Fruit fly (Drosophila melanogaster) whole organism, embryonic: Measurements from ENCODE around the gene CG9674.

Experiments
- Asciz ChIP-seq: fragments of 200-800 bp; sonication (Bioruptor generic); optimal IDR thresholded peaks from 2 replicates; lab custom pipeline; 2017; ENCODE audit warnings: missing biosample characterization, mild to moderate bottlenecking, missing genetic modification characterization, missing genetic modification reagents
- Awh ChIP-seq: fragments of 200-800 bp; sonication (Bioruptor generic); IDR thresholded peaks from 2 replicates; pipeline ENCODE4, ENCODE4 v1.3.6; 2022; ENCODE audit warnings: missing biosample characterization, missing genetic modification characterization
- BtbVII ChIP-seq: fragments of 200-800 bp; sonication (Bioruptor generic); optimal IDR thresholded peaks from 3 replicates; lab custom pipeline; 2017; ENCODE audit warnings: missing biosample characterization, mild to moderate bottlenecking, missing genetic modification characterization
- CG10543 ChIP-seq: fragments of 200-800 bp; sonication (Bioruptor generic); optimal IDR thresholded peaks from 3 replicates; lab custom pipeline; 2017; ENCODE audit warnings: missing biosample characterization, mild to moderate bottlenecking, missing genetic modification characterization, moderate library complexity
- CG11085 ChIP-seq: fragments of 200-800 bp; sonication (Bioruptor generic); IDR thresholded peaks from 2 replicates; pipeline ENCODE4 v1.3.6; 2022; ENCODE audit warnings: missing biosample characterization, missing genetic modification characterization
- CG11560 ChIP-seq: fragments of 200-800 bp; sonication (Bioruptor generic); IDR thresholded peaks from 3 replicates; pipeline ENCODE4 v1.3.6; 2022; ENCODE audit warnings: missing biosample characterization, missing genetic modification characterization
- CG11696 ChIP-seq: fragments of 200-800 bp; sonication (Bioruptor generic); IDR thresholded peaks from 2 replicates; pipeline ENCODE4 v1.3.6; 2022; ENCODE audit warnings: missing biosample characterization, missing genetic modification characterization
- CG13296 ChIP-seq: fragments of 200-800 bp; sonication (Bioruptor generic); optimal IDR thresholded peaks from 3 replicates; lab custom pipeline; 2018; ENCODE audit warnings: missing biosample characterization, mild to moderate bottlenecking, missing genetic modification characterization
- CG13624 ChIP-seq: fragments of 200-800 bp; sonication (Bioruptor generic); optimal IDR thresholded peaks from 2 replicates; lab custom pipeline; 2016; ENCODE audit warnings: missing biosample characterization, missing genetic modification characterization
- CG1602 ChIP-seq: fragments of 200-800 bp; sonication (Bioruptor generic); optimal IDR thresholded peaks from 3 replicates; lab custom pipeline; 2016; ENCODE audit warnings: missing biosample characterization, missing genetic modification characterization
- CG1792 ChIP-seq: fragments of 200-800 bp; sonication (Bioruptor generic); optimal IDR thresholded peaks from 2 replicates; lab custom pipeline; 2016; ENCODE audit warnings: missing biosample characterization, missing genetic modification characterization
- CG2875 ChIP-seq: fragments of 200-800 bp; sonication (Bioruptor generic); optimal IDR thresholded peaks from 2 replicates; lab custom pipeline; 2017; ENCODE audit warnings: missing biosample characterization, mild to moderate bottlenecking, missing genetic modification characterization, missing genetic modification reagents
- CG3407 ChIP-seq: fragments of 200-800 bp; sonication (Bioruptor generic); optimal IDR thresholded peaks from 2 replicates; lab custom pipeline; 2018; ENCODE audit warnings: missing biosample characterization, mild to moderate bottlenecking, missing genetic modification characterization
- CG4282 ChIP-seq: fragments of 200-800 bp; sonication (Bioruptor generic); optimal IDR thresholded peaks from 2 replicates; lab custom pipeline; 2016; ENCODE audit warnings: missing biosample characterization, missing genetic modification characterization
- CG4617 ChIP-seq: fragments of 200-800 bp; sonication (Bioruptor generic); optimal IDR thresholded peaks from 3 replicates; lab custom pipeline; 2016; ENCODE audit warnings: missing biosample characterization, missing genetic modification characterization, borderline replicate concordance
- CG5953 ChIP-seq: fragments of 200-800 bp; sonication (Bioruptor generic); IDR thresholded peaks from 2 replicates; pipeline ENCODE4 v1.3.6; 2022; ENCODE audit warnings: missing biosample characterization, missing genetic modification characterization
- CG6791 ChIP-seq: fragments of 200-800 bp; sonication (Bioruptor generic); IDR thresholded peaks from 3 replicates; pipeline ENCODE4 v1.3.6; 2022; ENCODE audit warnings: missing biosample characterization, missing genetic modification characterization; ENCODE audit not compliant: partially characterized antibody
- CG7839 ChIP-seq: fragments of 200-800 bp; sonication (Bioruptor generic); optimal IDR thresholded peaks from 3 replicates; lab custom pipeline; 2018; ENCODE audit warnings: missing biosample characterization, mild to moderate bottlenecking, missing genetic modification characterization, moderate library complexity
- CG8281 ChIP-seq: fragments of 200-800 bp; sonication (Bioruptor generic); optimal IDR thresholded peaks from 2 replicates; lab custom pipeline; 2018; ENCODE audit warnings: missing biosample characterization, mild to moderate bottlenecking, missing genetic modification characterization, moderate library complexity
- Camta ChIP-seq: fragments of 200-800 bp; sonication (Bioruptor generic); optimal IDR thresholded peaks from 2 replicates; lab custom pipeline; 2016; ENCODE audit warnings: missing biosample characterization, missing genetic modification characterization
- D19A ChIP-seq: fragments of 200-800 bp; optimal IDR thresholded peaks from 3 replicates; lab custom pipeline; 2019; ENCODE audit warnings: missing biosample characterization, mild to moderate bottlenecking, missing genetic modification characterization, moderate library complexity
- H2.0 ChIP-seq: fragments of 200-800 bp; sonication (Bioruptor generic); IDR thresholded peaks from 2 replicates; pipeline ENCODE4 v1.3.6; 2022; ENCODE audit warnings: missing biosample characterization, missing genetic modification characterization
- Hr51 ChIP-seq, 2 experiments: fragments of 200-800 bp; sonication (Bioruptor generic); optimal IDR thresholded peaks; 2 replicates in 1 of 2; 3 replicates in 1 of 2; lab custom pipeline; 2016 to 2018; ENCODE audit warnings: missing biosample characterization in 2 of 2, missing genetic modification characterization in 2 of 2, mild to moderate bottlenecking in 1 of 2, moderate library complexity in 1 of 2
- Hsf ChIP-seq: fragments of 200-800 bp; sonication (Bioruptor generic); optimal IDR thresholded peaks from 3 replicates; lab custom pipeline; 2016; ENCODE audit warnings: missing biosample characterization, missing genetic modification characterization
- NfI ChIP-seq: fragments of 200-800 bp; sonication (Bioruptor generic); optimal IDR thresholded peaks from 3 replicates; lab custom pipeline; 2018; ENCODE audit warnings: missing biosample characterization, mild to moderate bottlenecking, missing genetic modification characterization, moderate library complexity
- Optix ChIP-seq: fragments of 200-800 bp; sonication (Bioruptor generic); IDR thresholded peaks from 3 replicates; pipeline ENCODE4 v1.3.6; 2022; ENCODE audit warnings: missing biosample characterization, missing genetic modification characterization
- PHDP ChIP-seq: fragments of 200-800 bp; sonication (Bioruptor generic); optimal IDR thresholded peaks from 3 replicates; lab custom pipeline; 2018; ENCODE audit warnings: missing biosample characterization, mild to moderate bottlenecking, missing genetic modification characterization, moderate library complexity
- Sin3A ChIP-seq: fragments of >200 bp; optimal IDR thresholded peaks from 2 replicates; lab custom pipeline; 2018
- Six4 ChIP-seq: fragments of 200-800 bp; sonication (Bioruptor generic); optimal IDR thresholded peaks from 2 replicates; lab custom pipeline; 2016; ENCODE audit warnings: missing biosample characterization, missing genetic modification characterization
- caup ChIP-seq: fragments of 200-800 bp; sonication (Bioruptor generic); optimal IDR thresholded peaks from 3 replicates; lab custom pipeline; 2017; ENCODE audit warnings: missing biosample characterization, mild to moderate bottlenecking, missing genetic modification characterization, moderate library complexity; ENCODE audit not compliant: severe bottlenecking
- dimm ChIP-seq: fragments of 200-800 bp; sonication (Bioruptor generic); IDR thresholded peaks from 2 replicates; pipeline ENCODE4 v1.3.6; 2022; ENCODE audit warnings: missing biosample characterization, missing genetic modification characterization
- dm ChIP-seq: fragments of 200-800 bp; sonication (Bioruptor generic); optimal IDR thresholded peaks from 3 replicates; lab custom pipeline; 2016; ENCODE audit warnings: missing biosample characterization, missing genetic modification characterization
- dysf ChIP-seq: fragments of 200-800 bp; sonication (Bioruptor generic); IDR thresholded peaks from 3 replicates; pipeline ENCODE4 v1.3.6; 2022; ENCODE audit warnings: missing biosample characterization, missing genetic modification characterization
- emc ChIP-seq: fragments of 200-800 bp; sonication (Bioruptor generic); optimal IDR thresholded peaks from 2 replicates; lab custom pipeline; 2016; ENCODE audit warnings: missing biosample characterization, missing genetic modification characterization
- eyg ChIP-seq: fragments of 200-800 bp; sonication (Bioruptor generic); optimal IDR thresholded peaks from 3 replicates; lab custom pipeline; 2016; ENCODE audit warnings: missing biosample characterization, missing genetic modification characterization
- jumu ChIP-seq: fragments of 200-800 bp; sonication (Bioruptor generic); optimal IDR thresholded peaks from 3 replicates; lab custom pipeline; 2016; ENCODE audit warnings: missing biosample characterization, missing genetic modification characterization
- lmd ChIP-seq: fragments of 200-800 bp; sonication (Bioruptor generic); IDR thresholded peaks from 2 replicates; pipeline ENCODE4 v1.3.6; 2022; ENCODE audit warnings: missing biosample characterization, missing genetic modification characterization
- nom ChIP-seq: fragments of 200-800 bp; sonication (Bioruptor generic); optimal IDR thresholded peaks from 2 replicates; lab custom pipeline; 2017; ENCODE audit warnings: missing biosample characterization, missing genetic modification characterization, mild to moderate bottlenecking, moderate library complexity, missing genetic modification reagents
- onecut ChIP-seq: fragments of 200-800 bp; sonication (Bioruptor generic); IDR thresholded peaks from 2 replicates; pipeline ENCODE4 v1.3.6; 2022; ENCODE audit warnings: missing biosample characterization, missing genetic modification characterization
- peb ChIP-seq: fragments of 200-800 bp; sonication (Bioruptor generic); IDR thresholded peaks from 2 replicates; pipeline ENCODE4 v1.3.6; 2022; ENCODE audit warnings: missing biosample characterization, missing genetic modification characterization
- prd ChIP-seq, 3 experiments: fragments of >200 bp in 2 of 3; fragments of 200-800 bp in 1 of 3; sonication (Bioruptor generic) in 1 of 3; optimal IDR thresholded peaks in 2 of 3; IDR thresholded peaks in 1 of 3; 2 replicates in 2 of 3; 3 replicates in 1 of 3; pipeline versions ENCODE4 v1.3.6 to Lab custom; 2017 to 2022; ENCODE audit warnings: missing biosample characterization in 1 of 3, missing genetic modification characterization in 1 of 3
- repo ChIP-seq: fragments of 200-800 bp; sonication (Bioruptor generic); optimal IDR thresholded peaks from 2 replicates; lab custom pipeline; 2016; ENCODE audit warnings: missing biosample characterization, missing genetic modification characterization
- ro ChIP-seq: fragments of 200-800 bp; sonication (Bioruptor generic); IDR thresholded peaks from 2 replicates; pipeline ENCODE4 v1.3.6; 2022; ENCODE audit warnings: missing biosample characterization, missing genetic modification characterization
- sc ChIP-seq, 3 experiments: fragments of >200 bp in 2 of 3; fragments of 200-800 bp in 1 of 3; sonication (Bioruptor generic) in 1 of 3; optimal IDR thresholded peaks; 2 replicates in 2 of 3; 3 replicates in 1 of 3; lab custom pipeline; 2017; ENCODE audit warnings: mild to moderate bottlenecking in 1 of 3, missing biosample characterization in 1 of 3, missing genetic modification characterization in 1 of 3, missing genetic modification reagents in 1 of 3
- tll ChIP-seq, 2 experiments: fragments of 200-800 bp in 1 of 2; fragments of >200 bp in 1 of 2; sonication (Bioruptor generic) in 1 of 2; optimal IDR thresholded peaks; 2 replicates each; lab custom pipeline; 2017 to 2019; ENCODE audit warnings: missing biosample characterization in 2 of 2, missing genetic modification characterization in 2 of 2, mild to moderate bottlenecking in 1 of 2, moderate library complexity in 1 of 2
- vvl ChIP-seq: fragments of 200-800 bp; sonication (Bioruptor generic); IDR thresholded peaks from 2 replicates; pipeline ENCODE4 v1.3.6; 2022; ENCODE audit warnings: missing biosample characterization, missing genetic modification characterization
- zen2 ChIP-seq: fragments of 200-800 bp; sonication (Bioruptor generic); IDR thresholded peaks from 3 replicates; pipeline ENCODE4 v1.3.6; 2022; ENCODE audit warnings: missing biosample characterization, missing genetic modification characterization; ENCODE audit not compliant: partially characterized antibody

CG9674 gene

dm6 chr3L:16765647-16766628 lies 41.6 kb downstream of the CG9674 start, which contains the start of gene Nrt (continued):
- TF ChIP-seq CG4282 (GFP tag; lab: Kevin White, UChicago) (no peak), Hsf (GFP tag; lab: Kevin White, UChicago) (peak; percentile 26), vvl (peak; percentile 79), onecut (GFP tag; lab: Robert Waterston, UW) (peak; percentile 33; the same call in 1 of the 2 replicates), Asciz (peak; percentile 70), Sin3A (lab: Kevin White, UChicago) (no peak), D19A (tag; lab: Kevin White, UChicago) (peak; percentile 58), tll (GFP tag; optimal IDR thresholded peaks at IDR 0.05; lab: Kevin White, UChicago) (peak in 1 of 2 experiments; percentile 72), CG4617 (GFP tag; lab: Kevin White, UChicago) (no peak), PHDP (tag; lab: Kevin White, UChicago) (peak; percentile 84), CG1792 (GFP tag; lab: Kevin White, UChicago) (no peak), Awh (GFP tag; lab: Robert Waterston, UW) (peak; percentile 57; the same call in 1 of the 2 replicates), Six4 (peak; percentile 21), Optix (no peak), CG6791 (GFP tag; lab: Robert Waterston, UW) (peak; percentile 26; the same call in 1 of the 3 replicates), Hr51 (GFP tag; optimal IDR thresholded peaks at IDR 0.05; lab: Kevin White, UChicago) (peak in 1 of 2 experiments; percentile 84), CG13296 (peak; percentile 71), emc (GFP tag; lab: Kevin White, UChicago) (no peak), Camta (GFP tag; lab: Kevin White, UChicago) (no peak), zen2 (GFP tag; lab: Robert Waterston, UW) (no peak), CG3407 (GFP tag; lab: Kevin White, UChicago) (peak; percentile 37), CG7839 (peak; percentile 63), CG1602 (no peak), CG2875 (GFP tag; lab: Kevin White, UChicago) (peak; percentile 27), dm (GFP tag; lab: Kevin White, UChicago) (no peak), peb (GFP tag; lab: Robert Waterston, UW) (no peak), BtbVII (GFP tag; lab: Kevin White, UChicago) (peak; percentile 63), H2.0 (no peak), dysf (GFP tag; lab: Robert Waterston, UW) (0 out of 3 replicates have a peak, but pooled peaks have one; percentile 43), CG11560 (no peak), caup (peak; percentile 31), prd (optimal IDR thresholded peaks at IDR 0.05; lab: Kevin White, UChicago) (no peak), prd (GFP tag; IDR thresholded peaks at IDR 0.05; lab: Robert Waterston, UW) (peak; percentile 66), CG11085 (no peak), jumu (no peak), CG11696 (no peak), CG5953 (GFP tag; lab: Robert Waterston, UW) (no peak; the same call in 1 of the 2 replicates), CG10543 (GFP tag; lab: Kevin White, UChicago) (peak; percentile 60), CG13624 (no peak), repo (no peak), NfI (GFP tag; lab: Kevin White, UChicago) (peak; percentile 49), dimm (no peak), sc (optimal IDR thresholded peaks at IDR 0.05; lab: Kevin White, UChicago) (no peak), sc (GFP tag; optimal IDR thresholded peaks at IDR 0.05; lab: Kevin White, UChicago) (peak; percentile 19), eyg (no peak), lmd (GFP tag; lab: Robert Waterston, UW) (peak; percentile 36), nom (GFP tag; lab: Kevin White, UChicago) (peak; percentile 90), ro (GFP tag; lab: Robert Waterston, UW) (no peak), CG8281 (tag; lab: Kevin White, UChicago) (no peak)
